Worm (Caenorhabditis elegans) whole organism, L1 larva: Measurements from ENCODE around the gene pqn-39.
A peak's percentile ranks its signal among the peaks of the same experiment; 100 is the strongest.

ENCODE experiments used
- C04F5.9 ChIP-seq: sonication (generic microtip); optimal IDR thresholded peaks from 2 replicates; lab custom pipeline; 2016; ENCODE audit warnings: missing genetic modification characterization, missing compliant biosample characterization
- C34B4.2 ChIP-seq: sonication (generic microtip); optimal IDR thresholded peaks from 2 replicates; lab custom pipeline; 2017; ENCODE audit warnings: mild to moderate bottlenecking, missing genetic modification characterization, missing compliant biosample characterization
- F16B12.6 ChIP-seq: fragments of 150-350 bp; optimal IDR thresholded peaks from 2 replicates; lab custom pipeline; 2014; ENCODE audit warnings: missing biosample characterization, missing genetic modification characterization
- Y116A8C.19 ChIP-seq: sonication (generic microtip); optimal IDR thresholded peaks from 2 replicates; lab custom pipeline; 2016; ENCODE audit warnings: missing compliant biosample characterization, missing genetic modification characterization, borderline replicate concordance
- aha-1 ChIP-seq: fragments of 150-350 bp; optimal IDR thresholded peaks from 2 replicates; lab custom pipeline; 2014; ENCODE audit warnings: missing biosample characterization, missing genetic modification characterization
- alr-1 ChIP-seq: fragments of 200-800 bp; sonication (Bioruptor generic); optimal IDR thresholded peaks from 2 replicates; lab custom pipeline; 2018; ENCODE audit warnings: borderline replicate concordance, mild to moderate bottlenecking, missing genetic modification characterization, missing compliant biosample characterization
- ama-1 ChIP-seq: fragments of 150-350 bp; optimal IDR thresholded peaks from 2 replicates; lab custom pipeline; 2014
- ceh-63 ChIP-seq: fragments of 200-800 bp; sonication (Bioruptor generic); optimal IDR thresholded peaks from 2 replicates; lab custom pipeline; 2018; ENCODE audit warnings: mild to moderate bottlenecking, missing genetic modification characterization, missing compliant biosample characterization
- ceh-8 ChIP-seq: fragments of 200-800 bp; sonication (Bioruptor generic); optimal IDR thresholded peaks from 2 replicates; lab custom pipeline; 2018; ENCODE audit warnings: mild to moderate bottlenecking, missing genetic modification characterization, moderate library complexity, missing compliant biosample characterization
- ceh-88 ChIP-seq: fragments of 200-800 bp; sonication (Bioruptor generic); IDR thresholded peaks from 2 replicates; pipeline ENCODE4 v1.3.6; 2022; ENCODE audit warnings: missing genetic modification characterization, missing compliant biosample characterization
- ceh-90 ChIP-seq: sonication (generic microtip); optimal IDR thresholded peaks from 2 replicates; lab custom pipeline; 2016; ENCODE audit warnings: missing genetic modification characterization, missing compliant biosample characterization
- ces-1 ChIP-seq: fragments of 150-350 bp; optimal IDR thresholded peaks from 2 replicates; lab custom pipeline; 2014; ENCODE audit warnings: missing biosample characterization, missing genetic modification reagents, missing genetic modification characterization
- efl-3 ChIP-seq: fragments of 200-800 bp; sonication (Bioruptor generic); optimal IDR thresholded peaks from 2 replicates; lab custom pipeline; 2018; ENCODE audit warnings: mild to moderate bottlenecking, missing genetic modification characterization, missing compliant biosample characterization
- egl-13 ChIP-seq: sonication (generic microtip); optimal IDR thresholded peaks from 2 replicates; lab custom pipeline; 2016; ENCODE audit warnings: missing genotype, missing genetic modification reagents, missing genetic modification characterization, missing compliant biosample characterization
- elt-2 ChIP-seq: sonication (generic microtip); optimal IDR thresholded peaks from 2 replicates; lab custom pipeline; 2016; ENCODE audit warnings: missing genetic modification characterization, mild to moderate bottlenecking, inconsistent platforms, missing compliant biosample characterization, missing genetic modification reagents
- ets-5 ChIP-seq: fragments of 200-800 bp; sonication (Bioruptor generic); IDR thresholded peaks from 2 replicates; pipeline ENCODE4 v1.3.6; 2022; ENCODE audit warnings: missing genetic modification characterization, missing compliant biosample characterization
- fkh-4 ChIP-seq: sonication (generic microtip); optimal IDR thresholded peaks from 2 replicates; lab custom pipeline; 2016; ENCODE audit warnings: missing compliant biosample characterization, missing genetic modification characterization, borderline replicate concordance
- fkh-8 ChIP-seq: sonication (generic microtip); optimal IDR thresholded peaks from 2 replicates; lab custom pipeline; 2016; ENCODE audit warnings: mild to moderate bottlenecking, missing genetic modification characterization, missing compliant biosample characterization
- fos-1 ChIP-seq: fragments of 150-350 bp; optimal IDR thresholded peaks from 2 replicates; lab custom pipeline; 2014; ENCODE audit warnings: missing biosample characterization, missing genetic modification characterization
- grh-1 ChIP-seq: fragments of 200-800 bp; sonication (Bioruptor generic); IDR thresholded peaks from 2 replicates; pipeline ENCODE4 v1.3.6; 2022; ENCODE audit warnings: missing genetic modification reagents, missing genetic modification characterization, missing compliant biosample characterization
- hpl-2 ChIP-seq: fragments of 150-350 bp; optimal IDR thresholded peaks from 2 replicates; lab custom pipeline; 2014; ENCODE audit warnings: missing biosample characterization, missing genetic modification reagents, missing genetic modification characterization
- irx-1 ChIP-seq: sonication (generic microtip); optimal IDR thresholded peaks from 2 replicates; lab custom pipeline; 2016; ENCODE audit warnings: missing genetic modification characterization, missing compliant biosample characterization
- isw-1 ChIP-seq: fragments of 200-800 bp; sonication (Bioruptor generic); IDR thresholded peaks from 2 replicates; pipeline ENCODE4 v1.3.6; 2022; ENCODE audit warnings: missing genetic modification characterization, missing compliant biosample characterization
- jun-1 ChIP-seq: fragments of 150-350 bp; optimal IDR thresholded peaks from 2 replicates; lab custom pipeline; 2014; ENCODE audit warnings: missing biosample characterization, missing genetic modification reagents, missing genetic modification characterization
- lin-14 ChIP-seq: fragments of 200-800 bp; sonication (Bioruptor generic); optimal IDR thresholded peaks from 2 replicates; lab custom pipeline; 2018; ENCODE audit warnings: mild to moderate bottlenecking, missing genetic modification characterization, moderate library complexity, missing compliant biosample characterization
- lin-35 ChIP-seq, 2 experiments: fragments of 150-350 bp; optimal IDR thresholded peaks; 2 replicates each; lab custom pipeline; 2014; ENCODE audit warnings: missing biosample characterization in 2 of 2, missing genetic modification characterization in 2 of 2, missing genetic modification reagents in 2 of 2
- lin-39 ChIP-seq: fragments of 150-350 bp; optimal IDR thresholded peaks from 2 replicates; lab custom pipeline; 2014; ENCODE audit warnings: missing biosample characterization, missing genetic modification reagents, missing genetic modification characterization
- lsy-2 ChIP-seq, 2 experiments: fragments of 150-350 bp; optimal IDR thresholded peaks; 2 replicates each; lab custom pipeline; 2014; ENCODE audit warnings: missing biosample characterization in 2 of 2, missing genetic modification characterization in 2 of 2
- mab-9 ChIP-seq: fragments of 200-800 bp; sonication (Bioruptor generic); IDR thresholded peaks from 2 replicates; pipeline ENCODE4 v1.3.6; 2022; ENCODE audit warnings: missing genetic modification reagents, missing genetic modification characterization, missing compliant biosample characterization
- mdl-1 ChIP-seq, 2 experiments: fragments of 150-350 bp; optimal IDR thresholded peaks; 2 replicates each; lab custom pipeline; 2014 to 2017; ENCODE audit warnings: missing biosample characterization in 2 of 2, missing genetic modification characterization in 2 of 2, inconsistent platforms in 1 of 2
- mef-2 ChIP-seq: fragments of 150-350 bp; optimal IDR thresholded peaks from 2 replicates; lab custom pipeline; 2014; ENCODE audit warnings: missing biosample characterization, missing genetic modification characterization
- mep-1 ChIP-seq: fragments of 150-350 bp; optimal IDR thresholded peaks from 2 replicates; lab custom pipeline; 2014; ENCODE audit warnings: missing biosample characterization, missing genetic modification characterization
- nhr-11 ChIP-seq: fragments of 150-350 bp; optimal IDR thresholded peaks from 2 replicates; lab custom pipeline; 2014; ENCODE audit warnings: missing biosample characterization, missing genetic modification characterization
- nhr-12 ChIP-seq: sonication (generic microtip); optimal IDR thresholded peaks from 2 replicates; lab custom pipeline; 2017; ENCODE audit warnings: missing biosample characterization, missing genetic modification characterization
- nhr-20 ChIP-seq: sonication (generic microtip); optimal IDR thresholded peaks from 2 replicates; lab custom pipeline; 2016; ENCODE audit warnings: mild to moderate bottlenecking, missing genetic modification characterization, missing compliant biosample characterization
- nhr-237 ChIP-seq: fragments of 150-350 bp; optimal IDR thresholded peaks from 2 replicates; lab custom pipeline; 2014; ENCODE audit warnings: missing biosample characterization, missing genetic modification characterization
- nhr-28 ChIP-seq: fragments of 150-350 bp; optimal IDR thresholded peaks from 2 replicates; lab custom pipeline; 2014; ENCODE audit warnings: missing biosample characterization, missing genetic modification characterization
- nhr-47 ChIP-seq: sonication (generic microtip); optimal IDR thresholded peaks from 2 replicates; lab custom pipeline; 2016; ENCODE audit warnings: mild to moderate bottlenecking, missing genetic modification characterization, moderate library complexity, missing compliant biosample characterization
- nhr-84 ChIP-seq: sonication (generic microtip); optimal IDR thresholded peaks from 2 replicates; lab custom pipeline; 2017; ENCODE audit warnings: missing biosample characterization, missing genetic modification characterization
- nhr-90 ChIP-seq: sonication (generic microtip); optimal IDR thresholded peaks from 2 replicates; lab custom pipeline; 2016; ENCODE audit warnings: mild to moderate bottlenecking, missing genetic modification characterization, missing compliant biosample characterization; ENCODE audit not compliant: poor library complexity
- pag-3 ChIP-seq: sonication (generic microtip); optimal IDR thresholded peaks from 2 replicates; lab custom pipeline; 2017; ENCODE audit warnings: missing genetic modification characterization, mild to moderate bottlenecking, missing compliant biosample characterization, antibody characterized with exemption, borderline replicate concordance; ENCODE audit not compliant: insufficient read depth
- pax-3 ChIP-seq: fragments of 200-800 bp; sonication (Bioruptor generic); optimal IDR thresholded peaks from 2 replicates; lab custom pipeline; 2018; ENCODE audit warnings: mild to moderate bottlenecking, missing genetic modification characterization, moderate library complexity, missing compliant biosample characterization
- pqm-1 ChIP-seq: sonication (generic microtip); optimal IDR thresholded peaks from 3 replicates; lab custom pipeline; 2017; ENCODE audit warnings: missing biosample characterization, missing genetic modification characterization
- rnt-1 ChIP-seq: sonication (generic microtip); optimal IDR thresholded peaks from 2 replicates; lab custom pipeline; 2016; ENCODE audit warnings: mild to moderate bottlenecking, missing genetic modification characterization, moderate library complexity, missing compliant biosample characterization
- sptf-1 ChIP-seq: fragments of 150-350 bp; optimal IDR thresholded peaks from 2 replicates; lab custom pipeline; 2014; ENCODE audit warnings: missing biosample characterization, missing genetic modification characterization
- tlp-1 ChIP-seq: fragments of 150-350 bp; optimal IDR thresholded peaks from 2 replicates; lab custom pipeline; 2014; ENCODE audit warnings: missing biosample characterization, missing genetic modification characterization
- unc-130 ChIP-seq: fragments of 150-350 bp; optimal IDR thresholded peaks from 2 replicates; lab custom pipeline; 2017; ENCODE audit warnings: missing biosample characterization, missing genetic modification characterization, inconsistent platforms
- unc-30 ChIP-seq: sonication (generic microtip); optimal IDR thresholded peaks from 2 replicates; lab custom pipeline; 2017; ENCODE audit warnings: missing biosample characterization, missing genetic modification characterization
- unc-62 ChIP-seq: fragments of 150-350 bp; optimal IDR thresholded peaks from 2 replicates; lab custom pipeline; 2014; ENCODE audit warnings: missing biosample characterization, missing genetic modification reagents, missing genetic modification characterization
- vab-15 ChIP-seq: sonication (generic microtip); optimal IDR thresholded peaks from 2 replicates; lab custom pipeline; 2017; ENCODE audit warnings: missing genotype, mild to moderate bottlenecking, missing genetic modification characterization, missing compliant biosample characterization
- xbp-1 ChIP-seq: sonication (generic microtip); optimal IDR thresholded peaks from 2 replicates; lab custom pipeline; 2016; ENCODE audit warnings: missing genetic modification characterization, missing compliant biosample characterization
- zag-1 ChIP-seq: fragments of 150-350 bp; optimal IDR thresholded peaks from 2 replicates; lab custom pipeline; 2014; ENCODE audit warnings: missing biosample characterization, missing genetic modification characterization
- ztf-11 ChIP-seq, 2 experiments: sonication (generic microtip); optimal IDR thresholded peaks; 2 replicates each; lab custom pipeline; 2016 to 2017; ENCODE audit warnings: missing genetic modification characterization in 2 of 2, missing biosample characterization in 1 of 2, missing compliant biosample characterization in 1 of 2

The pqn-39 gene

ce11 chrX:13917121-13917755, 51.2 kb downstream of the pqn-39 start, which contains the start of gene ekl-5 (continued):
- TF ChIP-seq mdl-1 (tag; optimal IDR thresholded peaks at IDR 0.05; lab: Kevin White, UChicago) (peak in 1 of 2 experiments; percentile 43), nhr-12 (no peak), hpl-2 (GFP tag; lab: Kevin White, UChicago) (no peak), efl-3 (no peak), lin-35 (GFP tag; optimal IDR thresholded peaks at IDR 0.05; lab: Kevin White, UChicago) (peak; percentile 21 to 55), unc-30 (tag; lab: Kevin White, UChicago) (no peak), vab-15 (tag; lab: Kevin White, UChicago) (no peak), lin-39 (tag; lab: Kevin White, UChicago) (no peak), jun-1 (no peak), lin-14 (GFP tag; lab: Kevin White, UChicago) (peak; percentile 98), sptf-1 (tag; lab: Kevin White, UChicago) (no peak), unc-62 (GFP tag; lab: Kevin White, UChicago) (no peak), ama-1 (lab: Kevin White, UChicago) (no peak), fkh-8 (tag; lab: Kevin White, UChicago) (peak; percentile 9), fos-1 (tag; lab: Kevin White, UChicago) (no peak), nhr-47 (tag; lab: Kevin White, UChicago) (peak; percentile 50), nhr-84 (no peak), nhr-237 (no peak), alr-1 (tag; lab: Kevin White, UChicago) (no peak), zag-1 (no peak), C34B4.2 (tag; lab: Kevin White, UChicago) (no peak), irx-1 (tag; lab: Kevin White, UChicago) (no peak), unc-130 (tag; lab: Kevin White, UChicago) (no peak), mef-2 (tag; lab: Kevin White, UChicago) (no peak), ztf-11 (tag; optimal IDR thresholded peaks at IDR 0.05; lab: Kevin White, UChicago) (no peak), pag-3 (tag; lab: Kevin White, UChicago) (no peak), elt-2 (tag; lab: Kevin White, UChicago) (no peak), nhr-28 (tag; lab: Kevin White, UChicago) (no peak), grh-1 (GFP tag; lab: Robert Waterston, UW) (no peak), ceh-88 (GFP tag; lab: Robert Waterston, UW) (no peak), tlp-1 (no peak), nhr-20 (tag; lab: Kevin White, UChicago) (peak; percentile 59), nhr-11 (tag; lab: Kevin White, UChicago) (no peak), rnt-1 (tag; lab: Kevin White, UChicago) (peak; percentile 65), xbp-1 (peak; percentile 39), aha-1 (tag; lab: Kevin White, UChicago) (no peak), pqm-1 (tag; lab: Kevin White, UChicago) (no peak), ets-5 (no peak), fkh-4 (tag; lab: Kevin White, UChicago) (no peak), ces-1 (GFP tag; lab: Kevin White, UChicago) (no peak), isw-1 (GFP tag; lab: Robert Waterston, UW) (no peak), mep-1 (tag; lab: Kevin White, UChicago) (peak; percentile 74), lsy-2 (tag; optimal IDR thresholded peaks at IDR 0.05; lab: Kevin White, UChicago) (peak in 1 of 2 experiments; percentile 55), Y116A8C.19 (no peak), ceh-63 (no peak), egl-13 (no peak), nhr-90 (tag; lab: Kevin White, UChicago) (no peak), F16B12.6 (tag; lab: Kevin White, UChicago) (no peak), pax-3 (tag; lab: Kevin White, UChicago) (no peak), ceh-90 (tag; lab: Kevin White, UChicago) (no peak), mab-9 (GFP tag; lab: Robert Waterston, UW) (no peak), ceh-8 (GFP tag; lab: Kevin White, UChicago) (no peak), C04F5.9 (no peak)
